Fruit fly (Drosophila melanogaster): ENCODE results near the gene TotM.

DNA sequence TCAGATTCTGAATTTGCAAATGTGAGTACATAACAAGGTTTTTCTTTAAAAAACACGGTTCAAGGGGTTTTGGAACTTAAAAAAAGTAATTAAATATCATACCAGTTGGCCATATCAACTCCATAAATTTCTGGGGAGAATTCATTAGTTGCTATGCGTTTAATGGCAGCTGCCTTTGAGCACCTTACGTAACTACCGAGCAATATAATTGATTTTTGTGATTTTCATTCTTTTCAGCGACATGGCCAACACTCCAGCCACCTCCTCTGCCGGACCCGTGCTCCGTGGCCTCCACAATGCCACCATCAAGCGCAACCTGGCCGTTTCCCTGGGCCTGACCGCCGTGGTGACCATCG, 2.4 kb upstream of the TotM start:
- TF ChIP-seq CG10348 (GFP tag; IDR thresholded peaks at IDR 0.05) (no peak), CG34367 (tag; optimal IDR thresholded peaks at IDR 0.05) (no peak), rn (GFP tag; IDR thresholded peaks at IDR 0.05) (no peak), fd96Ca (GFP tag; IDR thresholded peaks at IDR 0.05) (no peak), Snoo (tag; optimal IDR thresholded peaks at IDR 0.05) (no peak), Ets98B (GFP tag; IDR thresholded peaks at IDR 0.05) (no peak), CG8159 (tag; optimal IDR thresholded peaks at IDR 0.05) (no peak), CG14655 (GFP tag; optimal IDR thresholded peaks at IDR 0.05) (no peak), Pif1B (GFP tag; optimal IDR thresholded peaks at IDR 0.05) (no peak)
